Fruit fly (Drosophila melanogaster) Kc167 (cell line): ENCODE measurements around the gene ham.

ENCODE experiments used
- Myc ChIP-seq: fragments of >200 bp; optimal IDR thresholded peaks from 2 replicates; lab custom pipeline; 2017; ENCODE audit warnings: missing external identifiers
- h ChIP-seq: fragments of >200 bp; optimal IDR thresholded peaks from 3 replicates; lab custom pipeline; 2018; ENCODE audit warnings: missing external identifiers
- psq ChIP-seq: fragments of >200 bp; optimal IDR thresholded peaks from 2 replicates; lab custom pipeline; 2017; ENCODE audit warnings: missing external identifiers
- ttk ChIP-seq: sonication (Bioruptor generic); optimal IDR thresholded peaks from 2 replicates; lab custom pipeline; 2017; ENCODE audit warnings: missing external identifiers

- TF ChIP-seq psq (lab: Kevin White, UChicago), result no peak
- TF ChIP-seq Myc (lab: Kevin White, UChicago), result no peak
- no peak for TF ChIP-seq h (lab: Kevin White, UChicago)
- no peak for TF ChIP-seq ttk
These were observed 47.3 kb downstream of the ham start for dm6 chr2L:18745454-18745853.
